Worm (Caenorhabditis elegans): ENCODE measurements around the gene rgs-5.

The rgs-5 gene

DNA sequence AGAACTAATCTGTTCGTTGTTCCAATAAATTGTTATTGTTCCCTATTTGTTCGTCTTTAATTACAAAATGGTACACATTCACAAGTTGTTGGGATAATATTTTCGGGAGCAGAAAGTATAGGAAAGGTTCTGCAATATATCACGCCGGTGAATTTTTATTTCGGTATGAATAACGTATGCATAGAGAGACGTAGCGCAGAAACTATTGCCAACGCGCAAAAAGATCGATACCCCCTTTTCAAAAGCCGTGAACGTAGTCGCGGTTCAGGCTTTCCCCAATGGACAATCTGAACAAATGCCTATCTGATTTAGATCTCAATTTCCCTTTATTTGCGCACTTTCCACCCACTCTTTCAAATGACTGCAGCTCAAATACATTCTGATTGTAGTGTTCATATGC lies 18.2 kb upstream of the rgs-5 start, which contains the start of gene pst-2 (continued):
- TF ChIP-seq ama-1 (optimal IDR thresholded peaks at IDR 0.05) (no peak), ama-1 (GFP tag; optimal IDR thresholded peaks at IDR 0.05) (peak in 1 of 2 experiments; percentile 37), somi-1 (GFP tag; optimal IDR thresholded peaks at IDR 0.05) (no peak), ztf-26 (tag; optimal IDR thresholded peaks at IDR 0.05) (no peak), D2030.7 (GFP tag; IDR thresholded peaks at IDR 0.05) (no peak), mes-4 (tag; optimal IDR thresholded peaks at IDR 0.05) (no peak), ceh-58 (GFP tag; IDR thresholded peaks at IDR 0.05) (peak; percentile 67; the same call in 1 of the 2 replicates), let-526 (GFP tag; IDR thresholded peaks at IDR 0.05) (no peak), C06A6.2 (GFP tag; conservative IDR thresholded peaks at IDR 0.05) (no peak), sptf-2 (GFP tag; optimal IDR thresholded peaks at IDR 0.05) (no peak), sdz-38 (tag; optimal IDR thresholded peaks at IDR 0.05) (no peak), ztf-25 (GFP tag; IDR thresholded peaks at IDR 0.05) (peak; percentile 12; the same call in 1 of the 2 replicates), hsf-1 (GFP tag; IDR thresholded peaks at IDR 0.05) (peak; percentile 64; the same call in 1 of the 2 replicates), egl-44 (GFP tag; IDR thresholded peaks at IDR 0.05) (0 out of 2 replicates have a peak, but pooled peaks have one; percentile 13), attf-3 (GFP tag; conservative IDR thresholded peaks at IDR 0.05) (no peak), madf-3 (GFP tag; IDR thresholded peaks at IDR 0.05) (no peak), C17E4.6 (GFP tag; IDR thresholded peaks at IDR 0.05) (no peak), cebp-1 (GFP tag; IDR thresholded peaks at IDR 0.05) (no peak), cebp-1 (tag; optimal IDR thresholded peaks at IDR 0.05) (no peak), hlh-12 (tag; optimal IDR thresholded peaks at IDR 0.05) (no peak), snpc-1.3 (tag; optimal IDR thresholded peaks at IDR 0.05; ENCODE audit: insufficient read depth) (no peak), unc-130 (GFP tag; optimal IDR thresholded peaks at IDR 0.05) (peak; percentile 1), tbp1 (GFP tag; optimal IDR thresholded peaks at IDR 0.05) (no peak), T26A5.8 (tag; optimal IDR thresholded peaks at IDR 0.05) (no peak), egrh-3 (GFP tag; IDR thresholded peaks at IDR 0.05) (no peak), hmg-1.2 (GFP tag; IDR thresholded peaks at IDR 0.05) (0 out of 2 replicates have a peak, but pooled peaks have one; percentile 6), aptf-2 (GFP tag; conservative IDR thresholded peaks at IDR 0.05) (no peak), ceh-27 (GFP tag; optimal IDR thresholded peaks at IDR 0.05) (no peak), lag-1 (GFP tag; IDR thresholded peaks at IDR 0.05) (no peak), nhr-27 (tag; optimal IDR thresholded peaks at IDR 0.05) (no peak), dpl-1 (GFP tag; optimal IDR thresholded peaks at IDR 0.05) (no peak), lin-26 (GFP tag; IDR thresholded peaks at IDR 0.05) (no peak), lin-35 (GFP tag; optimal IDR thresholded peaks at IDR 0.05) (no peak), K11D2.4 (GFP tag; IDR thresholded peaks at IDR 0.05) (no peak), B0261.1 (tag; optimal IDR thresholded peaks at IDR 0.05) (no peak), nhr-90 (tag; optimal IDR thresholded peaks at IDR 0.05) (no peak), lin-54 (GFP tag; optimal IDR thresholded peaks at IDR 0.05) (peak; percentile 49), F23B12.7 (tag; optimal IDR thresholded peaks at IDR 0.05; ENCODE audit: insufficient read depth) (no peak), ztf-28 (GFP tag; IDR thresholded peaks at IDR 0.05) (no peak), pha-4 (tag; optimal IDR thresholded peaks at IDR 0.05) (no peak), snpc-1.1 (tag; optimal IDR thresholded peaks at IDR 0.05; ENCODE audit: insufficient read depth) (peak; percentile 13), akir-1 (GFP tag; optimal IDR thresholded peaks at IDR 0.05) (no peak), tbx-9 (tag; optimal IDR thresholded peaks at IDR 0.05; ENCODE audit: borderline replicate concordance) (no peak), efl-1 (GFP tag; optimal IDR thresholded peaks at IDR 0.05) (no peak), Y56A3A.18 (GFP tag; IDR thresholded peaks at IDR 0.05) (no peak; the same call in 1 of the 2 replicates), tlf-1 (GFP tag; optimal IDR thresholded peaks at IDR 0.05) (peak; percentile 27), mxl-1 (tag; optimal IDR thresholded peaks at IDR 0.05) (no peak), ztf-3 (GFP tag; optimal IDR thresholded peaks at IDR 0.05) (no peak), T07F8.4 (tag; optimal IDR thresholded peaks at IDR 0.05) (no peak), die-1 (tag; optimal IDR thresholded peaks at IDR 0.05) (no peak)
